Worm (Caenorhabditis elegans) whole organism, late embryonic: ENCODE data around the gene lipl-6.

ENCODE experiments used
- C08G9.2 ChIP-seq: sonication (generic microtip); optimal IDR thresholded peaks from 2 replicates; lab custom pipeline; 2016; ENCODE audit warnings: mild to moderate bottlenecking, missing genetic modification characterization, moderate library complexity, missing compliant biosample characterization
- C38D4.7 ChIP-seq: fragments of 200-800 bp; sonication (Bioruptor generic); optimal IDR thresholded peaks from 2 replicates; lab custom pipeline; 2018; ENCODE audit warnings: mild to moderate bottlenecking, missing genetic modification characterization, moderate library complexity, missing compliant biosample characterization
- K02D7.2 ChIP-seq: sonication (generic microtip); optimal IDR thresholded peaks from 2 replicates; lab custom pipeline; 2017; ENCODE audit warnings: mild to moderate bottlenecking, missing genetic modification characterization, missing compliant biosample characterization
- Y22D7AL.16 ChIP-seq: sonication (generic microtip); optimal IDR thresholded peaks from 2 replicates; lab custom pipeline; 2016; ENCODE audit warnings: missing genetic modification characterization, missing compliant biosample characterization
- ama-1 ChIP-seq: fragments of 150-350 bp; optimal IDR thresholded peaks from 2 replicates; lab custom pipeline; 2014
- ceh-14 ChIP-seq: sonication (generic microtip); optimal IDR thresholded peaks from 2 replicates; lab custom pipeline; 2016; ENCODE audit warnings: missing genotype, missing genetic modification characterization, missing compliant biosample characterization
- ceh-18 ChIP-seq: sonication (generic microtip); optimal IDR thresholded peaks from 2 replicates; lab custom pipeline; 2016; ENCODE audit warnings: missing genetic modification characterization, missing compliant biosample characterization
- ceh-19 ChIP-seq: fragments of 200-800 bp; sonication (Bioruptor generic); optimal IDR thresholded peaks from 2 replicates; lab custom pipeline; 2018; ENCODE audit warnings: mild to moderate bottlenecking, missing genetic modification characterization, missing compliant biosample characterization
- ceh-22 ChIP-seq: sonication (generic microtip); optimal IDR thresholded peaks from 2 replicates; lab custom pipeline; 2017; ENCODE audit warnings: missing biosample characterization, missing genetic modification characterization
- ceh-30 ChIP-seq: fragments of 150-350 bp; optimal IDR thresholded peaks from 2 replicates; lab custom pipeline; 2014; ENCODE audit warnings: missing biosample characterization, missing genetic modification characterization
- ceh-34 ChIP-seq: sonication (generic microtip); optimal IDR thresholded peaks from 2 replicates; lab custom pipeline; 2016; ENCODE audit warnings: mild to moderate bottlenecking, missing genetic modification characterization, missing compliant biosample characterization
- ceh-9 ChIP-seq: sonication (generic microtip); optimal IDR thresholded peaks from 2 replicates; lab custom pipeline; 2016; ENCODE audit warnings: mild to moderate bottlenecking, missing genetic modification characterization, inconsistent platforms, missing compliant biosample characterization
- che-1 ChIP-seq: sonication (generic microtip); optimal IDR thresholded peaks from 2 replicates; lab custom pipeline; 2016; ENCODE audit warnings: mild to moderate bottlenecking, missing genetic modification characterization, missing compliant biosample characterization
- dve-1 ChIP-seq: sonication (generic microtip); optimal IDR thresholded peaks from 2 replicates; lab custom pipeline; 2017; ENCODE audit warnings: antibody characterized with exemption, mild to moderate bottlenecking, missing genetic modification characterization, missing compliant biosample characterization
- elt-2 ChIP-seq: sonication (generic microtip); optimal IDR thresholded peaks from 2 replicates; lab custom pipeline; 2016; ENCODE audit warnings: missing genetic modification reagents, missing genetic modification characterization, missing compliant biosample characterization
- elt-4 ChIP-seq: sonication (generic microtip); optimal IDR thresholded peaks from 2 replicates; lab custom pipeline; 2016; ENCODE audit warnings: missing genetic modification characterization, missing compliant biosample characterization
- ets-4 ChIP-seq: sonication (generic microtip); optimal IDR thresholded peaks from 2 replicates; lab custom pipeline; 2016; ENCODE audit warnings: missing genetic modification characterization, missing compliant biosample characterization
- eyg-1 ChIP-seq: sonication (generic microtip); optimal IDR thresholded peaks from 2 replicates; lab custom pipeline; 2016; ENCODE audit warnings: missing genotype, missing genetic modification characterization, missing compliant biosample characterization
- fax-1 ChIP-seq: sonication (generic microtip); optimal IDR thresholded peaks from 2 replicates; lab custom pipeline; 2016; ENCODE audit warnings: missing genotype, missing genetic modification characterization, missing compliant biosample characterization
- fkh-10 ChIP-seq: fragments of 150-350 bp; optimal IDR thresholded peaks from 2 replicates; lab custom pipeline; 2014; ENCODE audit warnings: missing biosample characterization, missing genetic modification reagents, missing genetic modification characterization
- fkh-6 ChIP-seq: sonication (generic microtip); optimal IDR thresholded peaks from 2 replicates; lab custom pipeline; 2016; ENCODE audit warnings: missing genetic modification characterization, missing compliant biosample characterization
- gmeb-2 ChIP-seq: sonication (generic microtip); optimal IDR thresholded peaks from 2 replicates; lab custom pipeline; 2016; ENCODE audit warnings: missing genetic modification characterization, inconsistent platforms, missing compliant biosample characterization
- hlh-13 ChIP-seq: fragments of 200-800 bp; sonication (Bioruptor generic); optimal IDR thresholded peaks from 2 replicates; lab custom pipeline; 2018; ENCODE audit warnings: mild to moderate bottlenecking, missing genetic modification characterization, missing compliant biosample characterization
- hlh-15 ChIP-seq: sonication (generic microtip); optimal IDR thresholded peaks from 2 replicates; lab custom pipeline; 2016; ENCODE audit warnings: missing genetic modification characterization, missing compliant biosample characterization
- lim-6 ChIP-seq: sonication (generic microtip); optimal IDR thresholded peaks from 2 replicates; lab custom pipeline; 2016; ENCODE audit warnings: missing genetic modification characterization, missing compliant biosample characterization
- madf-2 ChIP-seq: sonication (generic microtip); optimal IDR thresholded peaks from 2 replicates; lab custom pipeline; 2017; ENCODE audit warnings: missing genetic modification characterization, missing compliant biosample characterization
- mec-3 ChIP-seq: sonication (generic microtip); optimal IDR thresholded peaks from 2 replicates; lab custom pipeline; 2016; ENCODE audit warnings: borderline replicate concordance, missing genetic modification characterization, missing compliant biosample characterization
- nfya-1 ChIP-seq: sonication (generic microtip); optimal IDR thresholded peaks from 2 replicates; lab custom pipeline; 2017; ENCODE audit warnings: missing genetic modification characterization, mild to moderate bottlenecking, missing compliant biosample characterization, antibody characterized with exemption, moderate library complexity
- nhr-11 ChIP-seq: fragments of 150-350 bp; optimal IDR thresholded peaks from 2 replicates; lab custom pipeline; 2014; ENCODE audit warnings: missing biosample characterization, missing genetic modification characterization
- nhr-232 ChIP-seq: sonication (generic microtip); optimal IDR thresholded peaks from 2 replicates; lab custom pipeline; 2016; ENCODE audit warnings: missing genetic modification characterization, missing compliant biosample characterization
- odd-2 ChIP-seq: sonication (generic microtip); optimal IDR thresholded peaks from 2 replicates; lab custom pipeline; 2017; ENCODE audit warnings: antibody characterized with exemption, mild to moderate bottlenecking, missing genetic modification characterization, missing compliant biosample characterization
- pag-3 ChIP-seq: sonication (generic microtip); optimal IDR thresholded peaks from 2 replicates; lab custom pipeline; 2016; ENCODE audit warnings: missing compliant biosample characterization, missing genetic modification characterization, borderline replicate concordance
- pha-4 ChIP-seq: fragments of 150-350 bp; optimal IDR thresholded peaks from 2 replicates; lab custom pipeline; 2018; ENCODE audit warnings: missing biosample characterization, missing genetic modification reagents, missing genetic modification characterization
- pros-1 ChIP-seq: fragments of 150-350 bp; optimal IDR thresholded peaks from 2 replicates; lab custom pipeline; 2014; ENCODE audit warnings: missing biosample characterization, missing genetic modification reagents, missing genetic modification characterization
- sox-2 ChIP-seq: fragments of 200-800 bp; sonication (Bioruptor generic); IDR thresholded peaks from 2 replicates; pipeline ENCODE4 v1.3.6; 2022; ENCODE audit warnings: missing genetic modification reagents, missing genetic modification characterization, missing compliant biosample characterization
- sox-4 ChIP-seq: sonication (generic microtip); optimal IDR thresholded peaks from 2 replicates; lab custom pipeline; 2017; ENCODE audit warnings: mild to moderate bottlenecking, missing genetic modification characterization, inconsistent platforms, missing compliant biosample characterization
- syd-9 ChIP-seq: sonication (generic microtip); optimal IDR thresholded peaks from 2 replicates; lab custom pipeline; 2016; ENCODE audit warnings: mild to moderate bottlenecking, missing genetic modification characterization, moderate library complexity, missing compliant biosample characterization
- tbx-7 ChIP-seq: sonication (generic microtip); optimal IDR thresholded peaks from 2 replicates; lab custom pipeline; 2016; ENCODE audit warnings: missing genotype, missing genetic modification characterization, missing compliant biosample characterization
- unc-3 ChIP-seq, 2 experiments: fragments of 200-800 bp in 1 of 2; sonication (Bioruptor generic) in 1 of 2; sonication (generic microtip) in 1 of 2; conservative IDR thresholded peaks in 1 of 2; optimal IDR thresholded peaks in 1 of 2; 2 replicates each; pipeline versions ENCODE4 v1.3.6 to Lab custom; 2016 to 2022; ENCODE audit warnings: missing compliant biosample characterization in 2 of 2, missing genetic modification characterization in 2 of 2, missing genetic modification reagents in 1 of 2
- unc-42 ChIP-seq: sonication (generic microtip); optimal IDR thresholded peaks from 2 replicates; lab custom pipeline; 2016; ENCODE audit warnings: missing genotype, missing genetic modification characterization, missing compliant biosample characterization
- unc-55 ChIP-seq: sonication (generic microtip); optimal IDR thresholded peaks from 2 replicates; lab custom pipeline; 2017; ENCODE audit warnings: missing biosample characterization, missing genetic modification reagents, missing genetic modification characterization
- unc-86 ChIP-seq: sonication (generic microtip); optimal IDR thresholded peaks from 2 replicates; lab custom pipeline; 2016; ENCODE audit warnings: missing genetic modification characterization, missing compliant biosample characterization
- zip-5 ChIP-seq: sonication (generic microtip); optimal IDR thresholded peaks from 2 replicates; lab custom pipeline; 2016; ENCODE audit warnings: missing genetic modification characterization, missing compliant biosample characterization

Gene lipl-6

DNA sequence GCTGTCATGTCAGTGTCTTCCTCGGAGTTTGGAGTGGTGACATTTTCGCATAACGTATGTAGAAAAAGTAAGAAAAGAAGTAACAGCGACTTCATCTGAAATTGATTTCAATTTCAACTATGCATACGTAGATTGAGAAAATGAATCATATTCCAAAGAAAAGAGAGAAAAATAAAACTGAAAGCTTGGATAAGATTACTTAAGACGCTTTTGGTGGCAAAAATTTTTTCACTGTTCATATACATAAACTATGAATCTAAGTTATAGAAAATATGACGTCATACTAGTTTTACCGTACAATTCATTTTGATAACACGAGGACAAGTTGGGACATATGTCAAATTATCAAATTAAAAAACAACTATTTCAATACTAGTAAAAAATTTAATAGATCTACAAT is at the start of gene lipl-6:
Gene lipl-6, minus strand, starts transcription at position 101 of the 400 bp plus-strand sequence.
- no peak for TF ChIP-seq elt-4 (tag; lab: Kevin White, UChicago)
- no peak for TF ChIP-seq dve-1 (tag; lab: Kevin White, UChicago)
- TF ChIP-seq odd-2 (tag; lab: Kevin White, UChicago): no peak
- TF ChIP-seq unc-42 (tag; lab: Kevin White, UChicago): no peak
- TF ChIP-seq pag-3: no peak
- TF ChIP-seq fax-1 (tag; lab: Kevin White, UChicago): no peak
- no peak for TF ChIP-seq elt-2 (tag; lab: Kevin White, UChicago)
- no peak for TF ChIP-seq unc-86 (tag; lab: Kevin White, UChicago)
- TF ChIP-seq ceh-30 (tag; lab: Kevin White, UChicago): no peak
- no peak for TF ChIP-seq Y22D7AL.16 (tag; lab: Kevin White, UChicago)

DNA sequence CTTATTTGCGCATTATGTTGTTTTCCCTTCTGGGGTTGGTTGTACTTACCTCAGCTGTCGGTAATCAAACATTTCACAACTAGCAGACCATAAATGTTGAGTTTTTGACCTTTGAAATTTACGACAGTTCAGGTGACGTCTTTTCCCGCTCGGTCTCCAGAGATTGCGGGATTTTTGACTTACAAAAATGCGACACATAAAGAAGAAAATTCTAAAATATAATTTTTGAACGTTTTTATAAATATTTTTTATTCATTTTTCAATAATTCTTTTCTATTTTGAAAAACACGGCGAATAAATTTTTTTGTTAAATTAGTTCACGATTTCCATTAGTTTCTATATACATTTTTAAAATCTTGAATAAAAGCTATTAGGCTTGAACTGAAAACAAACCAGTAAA is 48.7 kb upstream of the lipl-6 start, which contains the start of gene nhr-161:
Gene nhr-161, minus strand, starts transcription at position 101 of the 400 bp plus-strand sequence.
- no peak for TF ChIP-seq mec-3 (tag; lab: Kevin White, UChicago)
- TF ChIP-seq C08G9.2: no peak
- TF ChIP-seq C38D4.7: no peak
- TF ChIP-seq che-1 (tag; lab: Kevin White, UChicago): no peak
- TF ChIP-seq unc-42 (tag; lab: Kevin White, UChicago): no peak
- no peak for TF ChIP-seq elt-4 (tag; lab: Kevin White, UChicago)
- TF ChIP-seq ceh-19 (GFP tag; lab: Kevin White, UChicago): no peak
- no peak for TF ChIP-seq ama-1 (lab: Kevin White, UChicago)
- no peak for TF ChIP-seq dve-1 (tag; lab: Kevin White, UChicago)
- no peak for TF ChIP-seq lim-6 (tag; lab: Kevin White, UChicago)
- no peak for TF ChIP-seq unc-3 (GFP tag; conservative IDR thresholded peaks at IDR 0.05; lab: Robert Waterston, UW)
- no peak for TF ChIP-seq unc-3 (tag; optimal IDR thresholded peaks at IDR 0.05; lab: Kevin White, UChicago)
- no peak for TF ChIP-seq pros-1 (tag; lab: Kevin White, UChicago)
- TF ChIP-seq zip-5 (tag; lab: Kevin White, UChicago): no peak
- TF ChIP-seq pha-4 (tag; lab: Kevin White, UChicago): no peak
- TF ChIP-seq hlh-15 (tag; lab: Kevin White, UChicago): no peak
- TF ChIP-seq eyg-1: no peak
- TF ChIP-seq, all 69 proteins: peak for 0

DNA sequence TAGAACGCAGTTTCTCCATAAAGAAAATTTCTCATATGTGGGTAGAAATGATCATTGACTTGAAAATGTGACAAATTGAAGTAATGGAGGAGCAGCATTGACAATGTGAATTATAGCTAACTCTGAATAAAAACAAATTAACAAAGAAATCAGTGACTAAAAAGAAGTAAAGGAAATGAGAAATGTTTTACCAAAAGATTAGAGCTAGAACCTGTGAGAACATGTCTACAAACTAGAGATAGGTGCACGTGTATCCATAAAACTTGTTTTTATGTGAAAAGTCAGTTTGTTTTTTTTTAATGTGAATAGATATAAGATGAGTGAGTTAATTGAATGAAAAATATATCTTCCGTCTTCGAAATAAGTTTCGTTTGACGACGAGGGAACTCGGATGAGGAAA is 44.9 kb upstream of the lipl-6 start, which contains the start of gene sre-12:
Gene sre-12, minus strand, starts transcription at position 101 of the 400 bp plus-strand sequence.
- TF ChIP-seq syd-9 (tag; lab: Kevin White, UChicago) (no peak), unc-86 (tag; lab: Kevin White, UChicago) (no peak), fax-1 (tag; lab: Kevin White, UChicago) (no peak), pag-3 (no peak)

DNA sequence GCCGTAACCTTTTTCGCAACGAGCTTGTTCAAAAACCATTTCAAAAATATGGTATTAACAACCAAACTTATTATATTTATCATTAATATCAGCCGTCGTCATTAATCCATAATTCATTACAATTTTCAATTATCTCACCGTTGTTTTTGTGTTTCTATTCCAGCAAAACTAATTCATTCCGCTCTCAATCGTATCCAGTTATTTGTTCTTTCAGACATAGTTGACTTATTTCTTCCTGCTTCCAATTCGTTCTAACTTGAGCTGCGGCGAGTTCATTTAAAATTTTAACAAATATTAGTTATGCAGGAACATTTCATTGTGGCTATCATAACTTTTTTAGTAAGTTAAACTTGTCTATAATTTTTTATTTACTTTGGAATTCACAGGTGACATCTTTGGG is 41.9 kb upstream of the lipl-6 start, which contains the start of gene srx-16:
Gene srx-16, plus strand, starts transcription at position 301 of the 400 bp plus-strand sequence.
- TF ChIP-seq nfya-1 (tag; lab: Kevin White, UChicago) (no peak), madf-2 (tag; lab: Kevin White, UChicago) (no peak), ceh-34 (tag; lab: Kevin White, UChicago) (no peak), odd-2 (tag; lab: Kevin White, UChicago) (no peak), eyg-1 (no peak)

DNA sequence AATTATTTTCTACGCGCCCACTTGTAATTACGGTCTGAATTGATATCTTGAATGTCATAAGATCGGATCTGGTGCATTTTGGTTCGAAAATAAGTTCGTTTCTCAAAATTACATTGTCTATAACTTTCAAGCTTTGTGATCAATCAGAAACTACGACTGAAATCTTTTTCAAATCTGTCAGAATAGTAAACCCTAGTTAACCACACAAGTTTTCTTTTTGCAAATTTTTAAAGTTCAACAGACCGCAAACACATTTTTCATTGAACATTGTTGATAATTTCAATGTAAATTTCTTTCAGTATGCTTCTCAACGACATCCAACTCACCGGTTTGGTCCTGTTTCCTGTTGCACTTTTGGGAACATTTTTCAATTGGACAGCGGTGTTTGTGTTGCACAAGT is 37.5 kb upstream of the lipl-6 start, which contains the start of gene srx-59:
Gene srx-59, plus strand, starts transcription at position 301 of the 400 bp plus-strand sequence.
- no peak for TF ChIP-seq zip-5 (tag; lab: Kevin White, UChicago)
- no peak for TF ChIP-seq sox-2
- no peak for TF ChIP-seq ets-4 (tag; lab: Kevin White, UChicago)
- TF ChIP-seq ceh-9 (tag; lab: Kevin White, UChicago): no peak
- no peak for TF ChIP-seq nhr-232 (tag; lab: Kevin White, UChicago)
- TF ChIP-seq ceh-22 (tag; lab: Kevin White, UChicago): no peak
- TF ChIP-seq sox-4 (tag; lab: Kevin White, UChicago): no peak
- no peak for TF ChIP-seq unc-55 (GFP tag; lab: Kevin White, UChicago)
- TF ChIP-seq C08G9.2: no peak
- TF ChIP-seq K02D7.2 (tag; lab: Kevin White, UChicago): no peak
- TF ChIP-seq nhr-11 (tag; lab: Kevin White, UChicago): no peak
- no peak for TF ChIP-seq elt-2 (tag; lab: Kevin White, UChicago)
- no peak for TF ChIP-seq ceh-34 (tag; lab: Kevin White, UChicago)
- no peak for TF ChIP-seq fkh-10 (GFP tag; lab: Kevin White, UChicago)
- TF ChIP-seq hlh-13 (GFP tag; lab: Kevin White, UChicago): no peak
- TF ChIP-seq ceh-18: no peak
- TF ChIP-seq tbx-7 (tag; lab: Kevin White, UChicago): no peak
- no peak for TF ChIP-seq fkh-6
- no peak for TF ChIP-seq ceh-14 (tag; lab: Kevin White, UChicago)
- TF ChIP-seq gmeb-2 (tag; lab: Kevin White, UChicago): no peak
